Fruit fly (Drosophila melanogaster): Measurements from ENCODE around the gene CG13318.

CG13318 gene

dm6 chr3R:8812342-8812966 lies 40.0 kb upstream of the CG13318 start (continued):
- TF ChIP-seq CG7839 (tag; optimal IDR thresholded peaks at IDR 0.05) (peak; percentile 53), mirr (GFP tag; optimal IDR thresholded peaks at IDR 0.05) (peak; percentile 31), stc (GFP tag; IDR thresholded peaks at IDR 0.05) (peak; percentile 65), Sox102F (GFP tag; optimal IDR thresholded peaks at IDR 0.05) (peak; percentile 67), CG13123 (GFP tag; optimal IDR thresholded peaks at IDR 0.05) (no peak), amos (GFP tag; IDR thresholded peaks at IDR 0.05; ENCODE audit: partially characterized antibody) (no peak; the same call in 1 of the 2 replicates), Fer3 (tag; optimal IDR thresholded peaks at IDR 0.05) (peak; percentile 39), dmrt11E (tag; optimal IDR thresholded peaks at IDR 0.05) (peak; percentile 36), CG6854 (GFP tag; optimal IDR thresholded peaks at IDR 0.05) (no peak), bigmax (GFP tag; optimal IDR thresholded peaks at IDR 0.05) (no peak), zfh2 (GFP tag; optimal IDR thresholded peaks at IDR 0.05) (peak; percentile 32), CG8924 (tag; optimal IDR thresholded peaks at IDR 0.05) (peak; percentile 31), sd (tag; optimal IDR thresholded peaks at IDR 0.05) (no peak), CG17328 (GFP tag; IDR thresholded peaks at IDR 0.05) (no peak), GATAe (GFP tag; conservative IDR thresholded peaks at IDR 0.05) (no peak), CG9876 (GFP tag; optimal IDR thresholded peaks at IDR 0.05) (no peak), hbn (GFP tag; IDR thresholded peaks at IDR 0.05; ENCODE audit: partially characterized antibody) (no peak), CG15514 (GFP tag; optimal IDR thresholded peaks at IDR 0.05) (no peak), CG12942 (GFP tag; optimal IDR thresholded peaks at IDR 0.05) (peak; percentile 7), en (GFP tag; optimal IDR thresholded peaks at IDR 0.05) (no peak), phol (tag; optimal IDR thresholded peaks at IDR 0.05) (peak; percentile 32), Asciz (GFP tag; optimal IDR thresholded peaks at IDR 0.05) (peak; percentile 50), Dref (GFP tag; IDR thresholded peaks at IDR 0.05) (no peak), hkb (optimal IDR thresholded peaks at IDR 0.05) (no peak), hkb (GFP tag; IDR thresholded peaks at IDR 0.05) (peak; percentile 64), Hey (tag; optimal IDR thresholded peaks at IDR 0.05) (no peak), Bgb (GFP tag; IDR thresholded peaks at IDR 0.05; ENCODE audit: partially characterized antibody) (no peak), CG12236 (GFP tag; optimal IDR thresholded peaks at IDR 0.05) (no peak), gro (GFP tag; optimal IDR thresholded peaks at IDR 0.05) (no peak), CG11723 (GFP tag; optimal IDR thresholded peaks at IDR 0.05) (no peak), HLH54F (GFP tag; optimal IDR thresholded peaks at IDR 0.05) (no peak), CG10209 (GFP tag; optimal IDR thresholded peaks at IDR 0.05) (no peak), tll (GFP tag; optimal IDR thresholded peaks at IDR 0.05) (no peak), HmgD (GFP tag; optimal IDR thresholded peaks at IDR 0.05) (peak; percentile 31), CrebB (tag; optimal IDR thresholded peaks at IDR 0.05) (no peak), caup (GFP tag; optimal IDR thresholded peaks at IDR 0.05; ENCODE audit: severe bottlenecking) (no peak), gce (GFP tag; IDR thresholded peaks at IDR 0.05) (0 out of 3 replicates have a peak, but pooled peaks have one; percentile 10), ro (GFP tag; IDR thresholded peaks at IDR 0.05) (no peak), HLH3B (GFP tag; IDR thresholded peaks at IDR 0.05) (peak; percentile 47), CG17829 (tag; optimal IDR thresholded peaks at IDR 0.05) (peak; percentile 11), CG6689 (GFP tag; IDR thresholded peaks at IDR 0.05) (peak; percentile 73), jumu (GFP tag; optimal IDR thresholded peaks at IDR 0.05) (peak; percentile 12), her (GFP tag; optimal IDR thresholded peaks at IDR 0.05) (no peak), YL-1 (GFP tag; optimal IDR thresholded peaks at IDR 0.05) (no peak), pzg (GFP tag; optimal IDR thresholded peaks at IDR 0.05) (no peak), NFAT (GFP tag; IDR thresholded peaks at IDR 0.05) (peak; percentile 60), mam (GFP tag; optimal IDR thresholded peaks at IDR 0.05) (peak; percentile 28), pan (optimal IDR thresholded peaks at IDR 0.05) (no peak), pan (GFP tag; optimal IDR thresholded peaks at IDR 0.05 in 1 of 2, IDR thresholded peaks at IDR 0.05 in 1 of 2) (peak in 1 of 2 experiments; percentile 67), HHEX (GFP tag; optimal IDR thresholded peaks at IDR 0.05) (peak; percentile 54)

All from whole organism, embryonic.